Worm (Caenorhabditis elegans) whole organism, L3 larva: ENCODE results near the gene srsx-30.
A peak's percentile ranks its signal among the peaks of the same experiment; 100 is the strongest.

Source experiments
- ceh-16 ChIP-seq: sonication (generic microtip); optimal IDR thresholded peaks from 2 replicates; lab custom pipeline; 2017; ENCODE audit warnings: missing biosample characterization, missing genetic modification characterization
- ceh-82 ChIP-seq: fragments of 150-350 bp; optimal IDR thresholded peaks from 2 replicates; lab custom pipeline; 2014; ENCODE audit warnings: missing biosample characterization, missing genetic modification characterization
- ceh-9 ChIP-seq: sonication (generic microtip); optimal IDR thresholded peaks from 2 replicates; lab custom pipeline; 2018; ENCODE audit warnings: missing biosample characterization, missing genetic modification characterization
- egl-5 ChIP-seq: fragments of 150-350 bp; optimal IDR thresholded peaks from 2 replicates; lab custom pipeline; 2017; ENCODE audit warnings: missing biosample characterization, missing genetic modification reagents, missing genetic modification characterization, inconsistent platforms
- elt-1 ChIP-seq: fragments of 150-350 bp; optimal IDR thresholded peaks from 2 replicates; lab custom pipeline; 2014; ENCODE audit warnings: missing biosample characterization, missing genetic modification characterization
- elt-2 ChIP-seq: sonication (generic microtip); optimal IDR thresholded peaks from 2 replicates; lab custom pipeline; 2016; ENCODE audit warnings: missing genetic modification reagents, mild to moderate bottlenecking, missing genetic modification characterization, missing compliant biosample characterization
- fkh-10 ChIP-seq: sonication (generic microtip); optimal IDR thresholded peaks from 2 replicates; lab custom pipeline; 2017; ENCODE audit warnings: missing biosample characterization, missing genetic modification reagents, missing genetic modification characterization
- fkh-2 ChIP-seq: fragments of 150-350 bp; optimal IDR thresholded peaks from 2 replicates; lab custom pipeline; 2014; ENCODE audit warnings: missing biosample characterization, missing genetic modification reagents, missing genetic modification characterization
- hmg-11 ChIP-seq: sonication (generic microtip); optimal IDR thresholded peaks from 2 replicates; lab custom pipeline; 2016; ENCODE audit warnings: missing genetic modification characterization, missing compliant biosample characterization
- lin-39 ChIP-seq: fragments of 150-350 bp; optimal IDR thresholded peaks from 2 replicates; lab custom pipeline; 2018; ENCODE audit warnings: missing biosample characterization, missing genetic modification reagents, missing genetic modification characterization
- lsy-12 ChIP-seq: sonication (generic microtip); optimal IDR thresholded peaks from 2 replicates; lab custom pipeline; 2016; ENCODE audit warnings: mild to moderate bottlenecking, missing genetic modification characterization, missing compliant biosample characterization
- mdl-1 ChIP-seq: fragments of 150-350 bp; optimal IDR thresholded peaks from 2 replicates; lab custom pipeline; 2014; ENCODE audit warnings: missing biosample characterization, missing genetic modification characterization
- mml-1 ChIP-seq: fragments of 150-350 bp; sonication (generic microtip); optimal IDR thresholded peaks from 3 replicates; lab custom pipeline; 2014; ENCODE audit warnings: missing biosample characterization, missing genetic modification characterization
- nfya-1 ChIP-seq: sonication (generic microtip); optimal IDR thresholded peaks from 2 replicates; lab custom pipeline; 2017; ENCODE audit warnings: missing genetic modification characterization, mild to moderate bottlenecking, missing compliant biosample characterization, antibody characterized with exemption, moderate library complexity; ENCODE audit not compliant: insufficient read depth
- nhr-11 ChIP-seq: fragments of 150-350 bp; optimal IDR thresholded peaks from 2 replicates; lab custom pipeline; 2014; ENCODE audit warnings: missing biosample characterization, missing genetic modification characterization
- nhr-12 ChIP-seq: fragments of 150-350 bp; optimal IDR thresholded peaks from 2 replicates; lab custom pipeline; 2014; ENCODE audit warnings: missing biosample characterization, missing genetic modification characterization
- nhr-25 ChIP-seq: sonication (generic microtip); optimal IDR thresholded peaks from 2 replicates; lab custom pipeline; 2017; ENCODE audit warnings: missing biosample characterization, missing genetic modification characterization
- nhr-28 ChIP-seq: fragments of 150-350 bp; optimal IDR thresholded peaks from 2 replicates; lab custom pipeline; 2014; ENCODE audit warnings: missing biosample characterization, missing genetic modification characterization
- nhr-43 ChIP-seq: sonication (generic microtip); optimal IDR thresholded peaks from 2 replicates; lab custom pipeline; 2016; ENCODE audit warnings: mild to moderate bottlenecking, missing genetic modification characterization, missing compliant biosample characterization; ENCODE audit not compliant: poor library complexity, severe bottlenecking
- nhr-67 ChIP-seq: fragments of 150-350 bp; optimal IDR thresholded peaks from 2 replicates; lab custom pipeline; 2014; ENCODE audit warnings: missing biosample characterization, missing genetic modification characterization
- nhr-76 ChIP-seq: fragments of 150-350 bp; sonication (generic microtip); optimal IDR thresholded peaks from 5 replicates; lab custom pipeline; 2014; ENCODE audit warnings: missing biosample characterization, missing genetic modification characterization
- nhr-77 ChIP-seq: fragments of 150-350 bp; optimal IDR thresholded peaks from 2 replicates; lab custom pipeline; 2014; ENCODE audit warnings: missing biosample characterization, missing genetic modification characterization
- pha-4 ChIP-seq: fragments of 150-350 bp; optimal IDR thresholded peaks from 2 replicates; lab custom pipeline; 2014; ENCODE audit warnings: missing biosample characterization, missing genetic modification reagents, missing genetic modification characterization
- pqm-1 ChIP-seq: fragments of 150-350 bp; optimal IDR thresholded peaks from 2 replicates; lab custom pipeline; 2017; ENCODE audit warnings: missing biosample characterization, missing genetic modification characterization, inconsistent platforms
- sea-2 ChIP-seq: fragments of 150-350 bp; sonication (generic microtip); optimal IDR thresholded peaks from 4 replicates; lab custom pipeline; 2014; ENCODE audit warnings: missing biosample characterization, missing genetic modification reagents, missing genetic modification characterization
- skn-1 ChIP-seq: fragments of 150-350 bp; optimal IDR thresholded peaks from 2 replicates; lab custom pipeline; 2014; ENCODE audit warnings: missing biosample characterization, missing genetic modification characterization
- tbx-2 ChIP-seq: sonication (generic microtip); optimal IDR thresholded peaks from 2 replicates; lab custom pipeline; 2016; ENCODE audit warnings: mild to moderate bottlenecking, missing genetic modification characterization, missing compliant biosample characterization
- unc-39 ChIP-seq: sonication (generic microtip); optimal IDR thresholded peaks from 4 replicates; lab custom pipeline; 2017; ENCODE audit warnings: missing biosample characterization, missing genetic modification characterization
- unc-62 ChIP-seq: fragments of 150-350 bp; sonication (generic microtip); optimal IDR thresholded peaks from 4 replicates; lab custom pipeline; 2014; ENCODE audit warnings: missing biosample characterization, missing genetic modification reagents, missing genetic modification characterization
- ztf-11 ChIP-seq: fragments of 150-350 bp; optimal IDR thresholded peaks from 2 replicates; lab custom pipeline; 2014; ENCODE audit warnings: missing biosample characterization, missing genetic modification characterization
- ztf-4 ChIP-seq: fragments of 150-350 bp; optimal IDR thresholded peaks from 2 replicates; lab custom pipeline; 2014; ENCODE audit warnings: missing biosample characterization, missing genetic modification characterization

The srsx-30 gene

ce11 chrV:10179235-10179634, 20.6 kb downstream of the srsx-30 start, which contains the start of gene cul-5:
cul-5 (plus strand) TSS chrV:10179535.
- TF ChIP-seq pha-4 (tag; lab: Kevin White, UChicago) (peak; percentile 29), pqm-1 (tag; lab: Kevin White, UChicago) (peak; percentile 35), mdl-1 (tag; lab: Kevin White, UChicago) (no peak), elt-2 (tag; lab: Kevin White, UChicago) (peak; percentile 28)
- TF ChIP-seq, all 47 proteins: peak for 3

ce11 chrV:10182984-10183383, 24.4 kb downstream of the srsx-30 start, which contains the start of gene ZK856.4:
ZK856.4 (plus strand) TSS chrV:10183284.
- TF ChIP-seq ceh-9 (tag; lab: Kevin White, UChicago) (no peak), fkh-2 (tag; lab: Kevin White, UChicago) (no peak), mdl-1 (tag; lab: Kevin White, UChicago) (no peak), lsy-12 (tag; lab: Kevin White, UChicago) (no peak), ztf-11 (tag; lab: Kevin White, UChicago) (no peak), pha-4 (tag; lab: Kevin White, UChicago) (no peak), pqm-1 (tag; lab: Kevin White, UChicago) (no peak), lin-39 (tag; lab: Kevin White, UChicago) (no peak), hmg-11 (tag; lab: Kevin White, UChicago) (no peak), nhr-25 (tag; lab: Kevin White, UChicago) (no peak), nhr-67 (tag; lab: Kevin White, UChicago) (no peak), nhr-77 (tag; lab: Kevin White, UChicago) (no peak), unc-62 (no peak), unc-39 (tag; lab: Kevin White, UChicago) (no peak)

ce11 chrV:10183810-10184209, 25.2 kb downstream of the srsx-30 start:
- TF ChIP-seq unc-39 (tag; lab: Kevin White, UChicago): no peak
- TF ChIP-seq pha-4 (tag; lab: Kevin White, UChicago): no peak
- TF ChIP-seq tbx-2 (tag; lab: Kevin White, UChicago): no peak
- TF ChIP-seq sea-2 (GFP tag; lab: Kevin White, UChicago): no peak
- TF ChIP-seq hmg-11 (tag; lab: Kevin White, UChicago): no peak
- TF ChIP-seq ceh-16 (tag; lab: Kevin White, UChicago): no peak
- TF ChIP-seq ztf-4 (tag; lab: Kevin White, UChicago): no peak
- no peak for TF ChIP-seq nhr-25 (tag; lab: Kevin White, UChicago)
- no peak for TF ChIP-seq nhr-76 (tag; lab: Kevin White, UChicago)
- no peak for TF ChIP-seq mdl-1 (tag; lab: Kevin White, UChicago)
- TF ChIP-seq elt-1 (tag; lab: Kevin White, UChicago): no peak
- TF ChIP-seq nhr-12: no peak
- no peak for TF ChIP-seq nhr-28 (tag; lab: Kevin White, UChicago)
- TF ChIP-seq pqm-1 (tag; lab: Kevin White, UChicago): no peak
- no peak for TF ChIP-seq skn-1 (tag; lab: Kevin White, UChicago)
- TF ChIP-seq fkh-2 (tag; lab: Kevin White, UChicago): no peak
- no peak for TF ChIP-seq egl-5 (tag; lab: Kevin White, UChicago)
- no peak for TF ChIP-seq nfya-1 (tag; lab: Kevin White, UChicago)
- no peak for TF ChIP-seq nhr-77 (tag; lab: Kevin White, UChicago)
- TF ChIP-seq mml-1 (tag; lab: Kevin White, UChicago): no peak
- TF ChIP-seq, all 47 proteins: peak for 0

- TF ChIP-seq unc-39 (tag; lab: Kevin White, UChicago) (no peak), nhr-43 (tag; lab: Kevin White, UChicago) (no peak), elt-1 (tag; lab: Kevin White, UChicago) (no peak), hmg-11 (tag; lab: Kevin White, UChicago) (no peak), egl-5 (tag; lab: Kevin White, UChicago) (no peak), nhr-11 (no peak), ceh-82 (tag; lab: Kevin White, UChicago) (no peak), ceh-16 (tag; lab: Kevin White, UChicago) (no peak), fkh-10 (GFP tag; lab: Kevin White, UChicago) (no peak), lin-39 (tag; lab: Kevin White, UChicago) (no peak), lsy-12 (tag; lab: Kevin White, UChicago) (no peak), ztf-4 (tag; lab: Kevin White, UChicago) (no peak)
- TF ChIP-seq, all 47 proteins: peak for 0
Observed at ce11 chrV:10185719-10186118, 27.1 kb downstream of the srsx-30 start, which contains the start of gene ZK856.18. ZK856.18 (minus strand) TSS chrV:10186007.
